Fruit fly (Drosophila melanogaster) whole organism, adult: ENCODE results near the gene Vps39.

Experiments
- CG11617 ChIP-seq: fragments of 200-800 bp; sonication (Bioruptor generic); optimal IDR thresholded peaks from 2 replicates; lab custom pipeline; 2017; ENCODE audit warnings: mild to moderate bottlenecking, missing biosample characterization, missing genetic modification reagents, missing genetic modification characterization
- ovo ChIP-seq: fragments of 200-800 bp; sonication (Bioruptor generic); optimal IDR thresholded peaks from 2 replicates; lab custom pipeline; 2016; ENCODE audit warnings: missing biosample characterization, missing genetic modification characterization

- no peak for TF ChIP-seq ovo (GFP tag; lab: Kevin White, UChicago)
- TF ChIP-seq CG11617 (GFP tag; lab: Kevin White, UChicago): no peak
Observed at dm6 chr3R:18243000-18243399, 31.2 kb downstream of the Vps39 start.
